Worm (Caenorhabditis elegans) whole organism, young adult: ENCODE data around the gene Y39B6A.34.
A peak's percentile ranks its signal among the peaks of the same experiment; 100 is the strongest.

Source experiments
- F33H1.4 ChIP-seq: fragments of 200-800 bp; sonication (Bioruptor generic); IDR thresholded peaks from 2 replicates; pipeline ENCODE4 v1.3.6; 2022; ENCODE audit warnings: missing genetic modification reagents, missing genetic modification characterization, missing compliant biosample characterization
- K12H6.12 ChIP-seq: fragments of 200-800 bp; sonication (Bioruptor generic); optimal IDR thresholded peaks from 2 replicates; lab custom pipeline; 2018; ENCODE audit warnings: mild to moderate bottlenecking, missing genetic modification characterization, missing compliant biosample characterization
- nfya-1 ChIP-seq: sonication (generic microtip); optimal IDR thresholded peaks from 2 replicates; lab custom pipeline; 2017; ENCODE audit warnings: antibody characterized with exemption, missing compliant biosample characterization, missing genetic modification characterization, borderline replicate concordance; ENCODE audit not compliant: insufficient read depth
- pbrm-1 ChIP-seq: fragments of 200-800 bp; sonication (Bioruptor generic); IDR thresholded peaks from 2 replicates; pipeline ENCODE4 v1.3.6; 2022; ENCODE audit warnings: missing genetic modification reagents, missing genetic modification characterization, missing compliant biosample characterization
- zfh-2 ChIP-seq: fragments of 200-800 bp; sonication (Bioruptor generic); conservative IDR thresholded peaks from 2 replicates; pipeline ENCODE4 v1.3.6; 2022; ENCODE audit warnings: missing genetic modification reagents, missing genetic modification characterization, missing compliant biosample characterization
- ztf-22 ChIP-seq: fragments of 200-800 bp; sonication (Bioruptor generic); optimal IDR thresholded peaks from 2 replicates; lab custom pipeline; 2018; ENCODE audit warnings: mild to moderate bottlenecking, missing genetic modification characterization, moderate library complexity, missing compliant biosample characterization

ce11 chrV:19001016-19001415 is at the start of gene Y39B6A.34:
- TF ChIP-seq K12H6.12 (tag; lab: Kevin White, UChicago) (peak; percentile 71), nfya-1 (tag; lab: Kevin White, UChicago) (no peak), F33H1.4 (GFP tag; lab: Robert Waterston, UW) (no peak), ztf-22 (GFP tag; lab: Kevin White, UChicago) (no peak), pbrm-1 (GFP tag; lab: Robert Waterston, UW) (0 out of 2 replicates have a peak, but pooled peaks have one; percentile 25), zfh-2 (GFP tag; lab: Robert Waterston, UW) (0 out of 2 replicates have a peak, but pooled peaks have one; percentile 19)
